Worm (Caenorhabditis elegans) whole organism, early embryonic: ENCODE measurements around the gene D2024.18.

ENCODE experiments used
- B0310.2 ChIP-seq: sonication (generic microtip); optimal IDR thresholded peaks from 2 replicates; lab custom pipeline; 2016; ENCODE audit warnings: mild to moderate bottlenecking, missing genetic modification characterization, missing compliant biosample characterization
- F13C5.2 ChIP-seq: sonication (generic microtip); optimal IDR thresholded peaks from 2 replicates; lab custom pipeline; 2017; ENCODE audit warnings: mild to moderate bottlenecking, missing genetic modification characterization, inconsistent platforms, missing compliant biosample characterization
- aly-1 ChIP-seq: sonication (generic microtip); optimal IDR thresholded peaks from 2 replicates; lab custom pipeline; 2016; ENCODE audit warnings: missing genetic modification characterization, missing compliant biosample characterization
- ama-1 ChIP-seq: fragments of 150-350 bp; optimal IDR thresholded peaks from 2 replicates; lab custom pipeline; 2014
- ceh-13 ChIP-seq: fragments of 200-800 bp; sonication (Bioruptor generic); optimal IDR thresholded peaks from 2 replicates; lab custom pipeline; 2018; ENCODE audit warnings: mild to moderate bottlenecking, missing genetic modification characterization, missing compliant biosample characterization
- ceh-36 ChIP-seq: sonication (generic microtip); optimal IDR thresholded peaks from 2 replicates; lab custom pipeline; 2016; ENCODE audit warnings: missing genetic modification characterization, inconsistent platforms, missing compliant biosample characterization
- ets-7 ChIP-seq: sonication (generic microtip); optimal IDR thresholded peaks from 2 replicates; lab custom pipeline; 2016; ENCODE audit warnings: missing genotype, missing genetic modification characterization, missing compliant biosample characterization
- flt-1 ChIP-seq: fragments of 200-800 bp; sonication (Bioruptor generic); IDR thresholded peaks from 2 replicates; pipeline ENCODE4 v1.3.6; 2022; ENCODE audit warnings: missing genetic modification characterization, missing compliant biosample characterization
- hmbx-1 ChIP-seq: sonication (generic microtip); optimal IDR thresholded peaks from 2 replicates; lab custom pipeline; 2016; ENCODE audit warnings: mild to moderate bottlenecking, missing genetic modification characterization, missing compliant biosample characterization
- hmg-4 ChIP-seq: fragments of 200-800 bp; sonication (Bioruptor generic); optimal IDR thresholded peaks from 2 replicates; lab custom pipeline; 2018; ENCODE audit warnings: mild to moderate bottlenecking, missing genetic modification characterization, missing compliant biosample characterization
- hnd-1 ChIP-seq: sonication (generic microtip); optimal IDR thresholded peaks from 2 replicates; lab custom pipeline; 2016; ENCODE audit warnings: missing genetic modification characterization, missing compliant biosample characterization
- pes-1 ChIP-seq: fragments of 200-800 bp; sonication (Bioruptor generic); IDR thresholded peaks from 2 replicates; pipeline ENCODE4 v1.3.6; 2022; ENCODE audit warnings: missing genetic modification reagents, missing genetic modification characterization, missing compliant biosample characterization
- scrt-1 ChIP-seq: fragments of 200-800 bp; sonication (Bioruptor generic); IDR thresholded peaks from 2 replicates; pipeline ENCODE4 v1.3.6; 2022; ENCODE audit warnings: missing genetic modification characterization, missing compliant biosample characterization
- sea-1 ChIP-seq: fragments of 200-800 bp; sonication (Bioruptor generic); conservative IDR thresholded peaks from 2 replicates; pipeline ENCODE4 v1.3.6; 2022; ENCODE audit warnings: missing genetic modification characterization, missing compliant biosample characterization
- tbx-11 ChIP-seq: fragments of 200-800 bp; sonication (Bioruptor generic); IDR thresholded peaks from 2 replicates; pipeline ENCODE4 v1.3.6; 2022; ENCODE audit warnings: missing genetic modification characterization, missing compliant biosample characterization
- tbx-37 ChIP-seq: fragments of 200-800 bp; sonication (Bioruptor generic); conservative IDR thresholded peaks from 2 replicates; pipeline ENCODE4 v1.3.6; 2022; ENCODE audit warnings: missing genetic modification reagents, missing genetic modification characterization, missing compliant biosample characterization
- tra-4 ChIP-seq: sonication (generic microtip); optimal IDR thresholded peaks from 2 replicates; lab custom pipeline; 2017; ENCODE audit warnings: missing genetic modification characterization, missing compliant biosample characterization

The D2024.18 gene

ce11 chrIV:7234623-7235022 is 15.6 kb upstream of the D2024.18 start:
- no peak for TF ChIP-seq hmg-4 (GFP tag; lab: Kevin White, UChicago)
- TF ChIP-seq ceh-36 = no peak
- no peak for TF ChIP-seq F13C5.2
- no peak for TF ChIP-seq aly-1 (tag; lab: Kevin White, UChicago)
- no peak for TF ChIP-seq ets-7
- no peak for TF ChIP-seq tbx-37 (GFP tag; lab: Robert Waterston, UW)
- TF ChIP-seq pes-1 = no peak
- no peak for TF ChIP-seq scrt-1 (GFP tag; lab: Robert Waterston, UW)
- TF ChIP-seq hnd-1 = no peak
- no peak for TF ChIP-seq tra-4 (tag; lab: Kevin White, UChicago)
- TF ChIP-seq B0310.2 (tag; lab: Kevin White, UChicago) = no peak

ce11 chrIV:7235382-7235917 is 14.8 kb upstream of the D2024.18 start:
- no peak for TF ChIP-seq flt-1
- 0 out of 2 replicates have a peak, but pooled peaks have one; percentile 7 for TF ChIP-seq sea-1
- TF ChIP-seq ets-7 = no peak
- peak; percentile 45; the same call in 1 of the 2 replicates for TF ChIP-seq tbx-11 (GFP tag; lab: Robert Waterston, UW)
- peak; percentile 73 for TF ChIP-seq hmg-4 (GFP tag; lab: Kevin White, UChicago)
- TF ChIP-seq F13C5.2 = peak; percentile 74

ce11 chrIV:7236248-7236772 is 13.9 kb upstream of the D2024.18 start:
- TF ChIP-seq ceh-36 (no peak), F13C5.2 (no peak), ets-7 (no peak), hmbx-1 (tag; lab: Kevin White, UChicago) (no peak), hmg-4 (GFP tag; lab: Kevin White, UChicago) (no peak), ceh-13 (GFP tag; lab: Kevin White, UChicago) (no peak), tbx-37 (GFP tag; lab: Robert Waterston, UW) (no peak), aly-1 (tag; lab: Kevin White, UChicago) (no peak), hnd-1 (no peak), flt-1 (no peak), scrt-1 (GFP tag; lab: Robert Waterston, UW) (no peak), B0310.2 (tag; lab: Kevin White, UChicago) (no peak), sea-1 (no peak), tra-4 (tag; lab: Kevin White, UChicago) (no peak), pes-1 (no peak), tbx-11 (GFP tag; lab: Robert Waterston, UW) (no peak)

- TF ChIP-seq aly-1 (tag; lab: Kevin White, UChicago) (no peak), tbx-37 (GFP tag; lab: Robert Waterston, UW) (no peak), ceh-13 (GFP tag; lab: Kevin White, UChicago) (no peak), sea-1 (no peak), flt-1 (no peak), hnd-1 (no peak), tbx-11 (GFP tag; lab: Robert Waterston, UW) (no peak), ceh-36 (no peak), F13C5.2 (no peak), tra-4 (tag; lab: Kevin White, UChicago) (no peak), pes-1 (no peak), B0310.2 (tag; lab: Kevin White, UChicago) (no peak), ama-1 (lab: Kevin White, UChicago) (no peak), scrt-1 (GFP tag; lab: Robert Waterston, UW) (no peak), hmg-4 (GFP tag; lab: Kevin White, UChicago) (no peak)
These were observed 12.5 kb upstream of the D2024.18 start, which contains the start of gene elo-3 for ce11 chrIV:7237668-7238214. TSS of gene elo-3 (plus strand) at chrIV:7237718.

- TF ChIP-seq hnd-1 (no peak), pes-1 (peak; percentile 38; the same call in 1 of the 2 replicates), B0310.2 (tag; lab: Kevin White, UChicago) (no peak), scrt-1 (GFP tag; lab: Robert Waterston, UW) (no peak), tbx-11 (GFP tag; lab: Robert Waterston, UW) (no peak)
These were observed 9.7 kb upstream of the D2024.18 start for ce11 chrIV:7240564-7240963.

ce11 chrIV:7242220-7242789 is 8.0 kb upstream of the D2024.18 start, which contains the start of gene gstk-2:
TSS of gene gstk-2 (minus strand) at chrIV:7242270.
- no peak for TF ChIP-seq pes-1
- no peak for TF ChIP-seq F13C5.2
- TF ChIP-seq B0310.2 (tag; lab: Kevin White, UChicago) = no peak
- no peak for TF ChIP-seq sea-1
- TF ChIP-seq hnd-1 = no peak
- TF ChIP-seq ceh-36 = no peak
- TF ChIP-seq aly-1 (tag; lab: Kevin White, UChicago) = no peak
- no peak for TF ChIP-seq hmbx-1 (tag; lab: Kevin White, UChicago)
- TF ChIP-seq tbx-37 (GFP tag; lab: Robert Waterston, UW) = no peak
- no peak for TF ChIP-seq scrt-1 (GFP tag; lab: Robert Waterston, UW)
- TF ChIP-seq ama-1 (lab: Kevin White, UChicago) = no peak
- TF ChIP-seq flt-1 = no peak
- TF ChIP-seq tbx-11 (GFP tag; lab: Robert Waterston, UW) = no peak
- TF ChIP-seq ets-7 = no peak
- no peak for TF ChIP-seq hmg-4 (GFP tag; lab: Kevin White, UChicago)
- TF ChIP-seq tra-4 (tag; lab: Kevin White, UChicago) = no peak
- TF ChIP-seq ceh-13 (GFP tag; lab: Kevin White, UChicago) = no peak

ce11 chrIV:7243913-7244312 is 6.3 kb upstream of the D2024.18 start, which contains the start of gene afmd-1:
TSS of gene afmd-1 (plus strand) at chrIV:7244228.
- TF ChIP-seq pes-1 (no peak), hnd-1 (no peak), hmbx-1 (tag; lab: Kevin White, UChicago) (no peak), ama-1 (lab: Kevin White, UChicago) (no peak), scrt-1 (GFP tag; lab: Robert Waterston, UW) (no peak)
